Fruit fly (Drosophila melanogaster): ENCODE results near the gene CG9701.

DNA sequence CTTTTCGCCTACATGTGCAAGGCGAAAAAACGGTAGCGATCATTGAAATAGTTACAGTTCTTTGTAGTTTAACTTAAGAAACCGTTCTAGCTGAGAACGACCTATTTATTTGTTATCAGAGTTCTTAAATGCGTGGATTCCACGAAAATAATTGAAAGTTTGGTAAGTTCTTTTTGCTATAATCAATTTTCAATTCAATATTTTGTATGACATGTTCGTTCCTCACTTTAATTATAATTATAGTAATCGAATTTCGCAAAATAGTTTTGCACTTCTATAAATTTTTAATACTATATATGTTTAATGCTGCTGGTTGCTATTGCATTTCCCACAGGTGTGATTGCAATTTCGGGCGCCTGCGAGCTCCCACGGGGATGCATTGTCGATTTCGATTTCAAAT lies 15.0 kb downstream of the CG9701 start:
- TF ChIP-seq CG1620 (GFP tag; optimal IDR thresholded peaks at IDR 0.05) (no peak), bab1 (GFP tag; optimal IDR thresholded peaks at IDR 0.05) (no peak), Clk (GFP tag; optimal IDR thresholded peaks at IDR 0.05) (no peak), kay (GFP tag; ENCODE audit: borderline replicate concordance) (no peak), Hr96 (GFP tag; optimal IDR thresholded peaks at IDR 0.05) (no peak), Mnt (GFP tag; optimal IDR thresholded peaks at IDR 0.05) (no peak), CG7045 (GFP tag; optimal IDR thresholded peaks at IDR 0.05) (no peak), CG5204 (GFP tag; optimal IDR thresholded peaks at IDR 0.05) (no peak), toe (GFP tag; optimal IDR thresholded peaks at IDR 0.05) (no peak)

Measured in whole organism, adult.